Worm (Caenorhabditis elegans) whole organism, late embryonic: ENCODE measurements around the gene T01G6.1.

Source experiments
- ama-1 ChIP-seq: fragments of 150-350 bp; optimal IDR thresholded peaks from 2 replicates; lab custom pipeline; 2014
- ceh-9 ChIP-seq: sonication (generic microtip); optimal IDR thresholded peaks from 2 replicates; lab custom pipeline; 2016; ENCODE audit warnings: mild to moderate bottlenecking, missing genetic modification characterization, inconsistent platforms, missing compliant biosample characterization
- che-1 ChIP-seq: sonication (generic microtip); optimal IDR thresholded peaks from 2 replicates; lab custom pipeline; 2016; ENCODE audit warnings: mild to moderate bottlenecking, missing genetic modification characterization, missing compliant biosample characterization
- eyg-1 ChIP-seq: sonication (generic microtip); optimal IDR thresholded peaks from 2 replicates; lab custom pipeline; 2016; ENCODE audit warnings: missing genotype, missing genetic modification characterization, missing compliant biosample characterization
- fkh-6 ChIP-seq: sonication (generic microtip); optimal IDR thresholded peaks from 2 replicates; lab custom pipeline; 2016; ENCODE audit warnings: missing genetic modification characterization, missing compliant biosample characterization
- nhr-11 ChIP-seq: fragments of 150-350 bp; optimal IDR thresholded peaks from 2 replicates; lab custom pipeline; 2014; ENCODE audit warnings: missing biosample characterization, missing genetic modification characterization
- pha-2 ChIP-seq: sonication (generic microtip); optimal IDR thresholded peaks from 2 replicates; lab custom pipeline; 2017; ENCODE audit warnings: mild to moderate bottlenecking, missing genetic modification characterization, missing compliant biosample characterization
- pqm-1 ChIP-seq: sonication (generic microtip); optimal IDR thresholded peaks from 2 replicates; lab custom pipeline; 2016; ENCODE audit warnings: missing genetic modification characterization, missing compliant biosample characterization
- pros-1 ChIP-seq: fragments of 150-350 bp; optimal IDR thresholded peaks from 2 replicates; lab custom pipeline; 2014; ENCODE audit warnings: missing biosample characterization, missing genetic modification reagents, missing genetic modification characterization
- sox-4 ChIP-seq: sonication (generic microtip); optimal IDR thresholded peaks from 2 replicates; lab custom pipeline; 2017; ENCODE audit warnings: mild to moderate bottlenecking, missing genetic modification characterization, inconsistent platforms, missing compliant biosample characterization
- syd-9 ChIP-seq: sonication (generic microtip); optimal IDR thresholded peaks from 2 replicates; lab custom pipeline; 2016; ENCODE audit warnings: mild to moderate bottlenecking, missing genetic modification characterization, moderate library complexity, missing compliant biosample characterization
- zip-5 ChIP-seq: sonication (generic microtip); optimal IDR thresholded peaks from 2 replicates; lab custom pipeline; 2016; ENCODE audit warnings: missing genetic modification characterization, missing compliant biosample characterization

DNA sequence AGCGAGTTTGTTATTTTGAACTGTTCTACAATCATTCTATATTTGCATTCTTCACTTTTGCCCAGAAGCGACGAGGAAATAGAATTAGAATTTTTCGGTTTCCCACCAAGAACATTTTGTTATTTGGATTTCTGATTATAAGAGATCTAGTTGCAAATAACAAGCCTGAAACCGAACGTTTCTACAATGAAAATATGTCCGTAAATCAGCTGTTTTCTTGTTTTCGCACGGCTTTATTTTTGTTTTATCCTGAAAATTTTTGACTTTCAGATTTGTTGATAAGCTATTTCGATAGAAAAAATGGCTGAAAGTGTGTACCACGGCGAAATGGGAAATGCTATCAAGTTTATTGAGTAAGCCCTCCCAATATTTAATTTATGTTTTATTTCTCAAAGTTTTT, 30.1 kb downstream of the T01G6.1 start, which contains the start of gene srw-108:
- TF ChIP-seq fkh-6 (tag; lab: Kevin White, UChicago) (no peak), ceh-9 (tag; lab: Kevin White, UChicago) (no peak), pros-1 (tag; lab: Kevin White, UChicago) (no peak), ama-1 (lab: Kevin White, UChicago) (no peak), che-1 (tag; lab: Kevin White, UChicago) (no peak), pha-2 (tag; lab: Kevin White, UChicago) (no peak), syd-9 (tag; lab: Kevin White, UChicago) (no peak), eyg-1 (tag; lab: Kevin White, UChicago) (no peak), nhr-11 (tag; lab: Kevin White, UChicago) (no peak), sox-4 (no peak), pqm-1 (tag; lab: Kevin White, UChicago) (no peak), zip-5 (tag; lab: Kevin White, UChicago) (no peak)
